Worm (Caenorhabditis elegans) whole organism, early embryonic: ENCODE data around the gene Y17G9B.5.

Experiments
- B0310.2 ChIP-seq: sonication (generic microtip); optimal IDR thresholded peaks from 2 replicates; lab custom pipeline; 2016; ENCODE audit warnings: mild to moderate bottlenecking, missing genetic modification characterization, missing compliant biosample characterization
- F13C5.2 ChIP-seq: sonication (generic microtip); optimal IDR thresholded peaks from 2 replicates; lab custom pipeline; 2017; ENCODE audit warnings: mild to moderate bottlenecking, missing genetic modification characterization, inconsistent platforms, missing compliant biosample characterization
- aly-1 ChIP-seq: sonication (generic microtip); optimal IDR thresholded peaks from 2 replicates; lab custom pipeline; 2016; ENCODE audit warnings: missing genetic modification characterization, missing compliant biosample characterization
- ama-1 ChIP-seq: fragments of 150-350 bp; optimal IDR thresholded peaks from 2 replicates; lab custom pipeline; 2014
- ceh-13 ChIP-seq: fragments of 200-800 bp; sonication (Bioruptor generic); optimal IDR thresholded peaks from 2 replicates; lab custom pipeline; 2018; ENCODE audit warnings: mild to moderate bottlenecking, missing genetic modification characterization, missing compliant biosample characterization
- ceh-36 ChIP-seq: sonication (generic microtip); optimal IDR thresholded peaks from 2 replicates; lab custom pipeline; 2016; ENCODE audit warnings: missing genetic modification characterization, inconsistent platforms, missing compliant biosample characterization
- ets-7 ChIP-seq: sonication (generic microtip); optimal IDR thresholded peaks from 2 replicates; lab custom pipeline; 2016; ENCODE audit warnings: missing genotype, missing genetic modification characterization, missing compliant biosample characterization
- flt-1 ChIP-seq: fragments of 200-800 bp; sonication (Bioruptor generic); IDR thresholded peaks from 2 replicates; pipeline ENCODE4 v1.3.6; 2022; ENCODE audit warnings: missing genetic modification characterization, missing compliant biosample characterization
- hmbx-1 ChIP-seq: sonication (generic microtip); optimal IDR thresholded peaks from 2 replicates; lab custom pipeline; 2016; ENCODE audit warnings: mild to moderate bottlenecking, missing genetic modification characterization, missing compliant biosample characterization
- hmg-4 ChIP-seq: fragments of 200-800 bp; sonication (Bioruptor generic); optimal IDR thresholded peaks from 2 replicates; lab custom pipeline; 2018; ENCODE audit warnings: mild to moderate bottlenecking, missing genetic modification characterization, missing compliant biosample characterization
- hnd-1 ChIP-seq: sonication (generic microtip); optimal IDR thresholded peaks from 2 replicates; lab custom pipeline; 2016; ENCODE audit warnings: missing genetic modification characterization, missing compliant biosample characterization
- pes-1 ChIP-seq: fragments of 200-800 bp; sonication (Bioruptor generic); IDR thresholded peaks from 2 replicates; pipeline ENCODE4 v1.3.6; 2022; ENCODE audit warnings: missing genetic modification reagents, missing genetic modification characterization, missing compliant biosample characterization
- scrt-1 ChIP-seq: fragments of 200-800 bp; sonication (Bioruptor generic); IDR thresholded peaks from 2 replicates; pipeline ENCODE4 v1.3.6; 2022; ENCODE audit warnings: missing genetic modification characterization, missing compliant biosample characterization
- sea-1 ChIP-seq: fragments of 200-800 bp; sonication (Bioruptor generic); conservative IDR thresholded peaks from 2 replicates; pipeline ENCODE4 v1.3.6; 2022; ENCODE audit warnings: missing genetic modification characterization, missing compliant biosample characterization
- tbx-11 ChIP-seq: fragments of 200-800 bp; sonication (Bioruptor generic); IDR thresholded peaks from 2 replicates; pipeline ENCODE4 v1.3.6; 2022; ENCODE audit warnings: missing genetic modification characterization, missing compliant biosample characterization
- tbx-37 ChIP-seq: fragments of 200-800 bp; sonication (Bioruptor generic); conservative IDR thresholded peaks from 2 replicates; pipeline ENCODE4 v1.3.6; 2022; ENCODE audit warnings: missing genetic modification reagents, missing genetic modification characterization, missing compliant biosample characterization
- tra-4 ChIP-seq: sonication (generic microtip); optimal IDR thresholded peaks from 2 replicates; lab custom pipeline; 2017; ENCODE audit warnings: missing genetic modification characterization, missing compliant biosample characterization

Gene Y17G9B.5

DNA sequence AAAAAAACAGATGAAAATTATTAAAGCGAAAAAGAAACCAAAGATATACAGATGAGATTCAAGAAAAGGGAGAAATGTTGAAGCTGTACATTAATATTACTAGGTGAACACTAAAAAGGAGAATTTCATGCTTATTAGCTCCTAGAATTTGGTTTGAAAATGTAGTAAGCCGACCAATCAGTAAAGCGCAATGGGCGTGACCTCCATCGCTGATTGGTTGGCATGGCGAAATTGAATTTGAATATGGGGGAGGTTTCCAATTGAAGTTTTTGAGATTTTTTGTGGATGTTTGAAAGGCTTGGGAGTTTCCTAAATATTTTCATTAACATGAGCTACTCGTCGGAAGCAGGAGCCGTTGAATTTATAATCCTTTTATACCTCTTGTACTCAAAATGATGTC is 26.5 kb downstream of the Y17G9B.5 start:
- TF ChIP-seq B0310.2 (tag; lab: Kevin White, UChicago) (no peak), scrt-1 (no peak), sea-1 (GFP tag; lab: Robert Waterston, UW) (no peak), ceh-13 (no peak), hmbx-1 (tag; lab: Kevin White, UChicago) (no peak), hnd-1 (tag; lab: Kevin White, UChicago) (no peak), tra-4 (tag; lab: Kevin White, UChicago) (no peak), hmg-4 (GFP tag; lab: Kevin White, UChicago) (no peak), tbx-37 (GFP tag; lab: Robert Waterston, UW) (no peak), ceh-36 (tag; lab: Kevin White, UChicago) (no peak)

DNA sequence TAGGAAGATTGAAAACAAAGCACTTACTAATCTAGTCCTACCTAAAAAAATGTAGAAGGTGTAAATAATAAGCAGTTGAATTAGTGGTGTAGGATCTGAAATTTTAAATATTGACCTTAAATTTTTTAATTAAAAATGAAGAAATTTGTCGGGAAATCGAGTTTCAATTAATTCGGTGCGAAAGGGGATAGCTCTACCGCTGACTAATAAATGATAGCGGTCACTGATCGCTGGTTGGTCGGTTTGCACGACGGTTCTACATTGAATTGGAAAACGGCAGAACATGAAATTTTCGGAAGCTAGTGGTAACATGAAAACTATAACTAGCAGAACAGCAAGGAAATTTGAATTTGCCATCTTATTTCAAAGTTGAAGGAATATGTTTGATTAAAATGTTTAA is 30.1 kb downstream of the Y17G9B.5 start, which contains the start of gene set-15:
TSS of gene set-15 (minus strand) at position 101 of the 400 bp plus-strand sequence.
- TF ChIP-seq hmg-4 (GFP tag; lab: Kevin White, UChicago) (no peak), tbx-37 (GFP tag; lab: Robert Waterston, UW) (no peak), sea-1 (GFP tag; lab: Robert Waterston, UW) (no peak), ama-1 (no peak)

DNA sequence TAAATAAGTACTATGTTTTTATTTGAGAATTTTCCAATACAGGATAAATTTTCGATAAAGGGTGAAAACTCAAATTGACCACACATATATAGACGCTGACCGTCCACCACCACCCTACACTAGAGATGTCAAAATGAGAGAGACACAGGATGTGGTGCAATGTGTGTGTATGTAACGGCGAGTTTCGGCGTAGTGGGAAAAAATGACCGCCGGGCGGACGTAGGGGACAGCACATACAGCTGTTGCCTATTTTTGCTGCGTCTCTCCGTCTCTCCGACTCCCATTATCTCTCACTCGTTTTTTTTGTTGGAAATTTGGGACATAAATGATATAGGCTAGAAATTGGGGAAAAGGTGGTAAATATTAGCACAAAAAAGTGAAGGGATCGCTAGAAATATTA is 31.1 kb downstream of the Y17G9B.5 start:
- TF ChIP-seq hmg-4 (GFP tag; lab: Kevin White, UChicago): peak; percentile 55
- TF ChIP-seq flt-1 (GFP tag; lab: Robert Waterston, UW): no peak
- no peak for TF ChIP-seq ceh-13
- TF ChIP-seq B0310.2 (tag; lab: Kevin White, UChicago): no peak
- TF ChIP-seq F13C5.2: peak; percentile 18

DNA sequence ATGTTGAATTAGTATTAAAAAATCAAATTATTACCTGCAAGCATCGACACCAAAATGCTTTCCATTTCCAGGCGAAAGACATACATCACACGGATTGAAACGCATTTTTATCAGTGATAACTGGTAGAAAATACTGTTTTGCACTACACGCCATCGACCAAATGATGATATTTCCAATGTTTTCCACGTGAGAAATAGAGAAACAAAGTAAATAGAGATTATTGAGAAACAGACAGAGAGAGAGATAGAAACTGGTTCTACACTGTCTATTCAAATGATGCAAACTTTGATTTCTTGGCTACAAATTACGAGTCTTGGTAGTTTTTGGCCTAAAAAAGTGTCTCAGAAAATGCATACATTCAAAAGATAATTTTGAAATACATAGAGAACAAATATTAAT is 38.3 kb downstream of the Y17G9B.5 start, which contains the start of gene nhr-104:
TSS of gene nhr-104 (minus strand) at position 361 of the 400 bp plus-strand sequence.
- TF ChIP-seq ceh-36 (tag; lab: Kevin White, UChicago): no peak
- no peak for TF ChIP-seq aly-1 (tag; lab: Kevin White, UChicago)
- no peak for TF ChIP-seq ets-7 (tag; lab: Kevin White, UChicago)
- TF ChIP-seq pes-1 (GFP tag; lab: Robert Waterston, UW): no peak
- no peak for TF ChIP-seq hmg-4 (GFP tag; lab: Kevin White, UChicago)
- no peak for TF ChIP-seq tbx-11 (GFP tag; lab: Robert Waterston, UW)
- no peak for TF ChIP-seq B0310.2 (tag; lab: Kevin White, UChicago)
- TF ChIP-seq tra-4 (tag; lab: Kevin White, UChicago): no peak
- no peak for TF ChIP-seq sea-1 (GFP tag; lab: Robert Waterston, UW)
- TF ChIP-seq tbx-37 (GFP tag; lab: Robert Waterston, UW): no peak
- no peak for TF ChIP-seq scrt-1
- TF ChIP-seq flt-1 (GFP tag; lab: Robert Waterston, UW): no peak
- no peak for TF ChIP-seq ama-1
- TF ChIP-seq ceh-13: no peak
- TF ChIP-seq hnd-1 (tag; lab: Kevin White, UChicago): no peak
- TF ChIP-seq F13C5.2: no peak
- TF ChIP-seq hmbx-1 (tag; lab: Kevin White, UChicago): no peak

DNA sequence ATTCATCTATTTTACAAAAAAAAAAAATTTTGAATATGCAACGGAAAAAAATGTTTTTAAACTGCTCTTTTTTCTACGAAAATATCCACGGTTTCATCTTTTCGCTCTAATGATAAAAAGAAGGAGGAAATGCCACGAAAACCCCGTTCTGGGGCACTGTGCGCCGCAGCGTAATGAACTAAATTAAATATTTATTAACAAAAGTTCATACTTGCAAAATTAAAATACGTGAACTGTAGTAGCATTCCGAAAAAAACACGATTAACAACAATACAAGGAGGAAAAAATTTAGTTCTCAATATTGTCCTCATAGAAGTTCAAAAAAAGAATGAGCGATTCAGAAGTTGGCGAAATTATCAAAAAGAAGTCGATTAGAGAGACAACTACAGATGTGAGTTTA is 39.4 kb downstream of the Y17G9B.5 start, which contains the start of gene R11E3.1:
TSS of gene R11E3.1 (plus strand) at position 301 of the 400 bp plus-strand sequence.
- TF ChIP-seq hmg-4 (GFP tag; lab: Kevin White, UChicago): no peak
- no peak for TF ChIP-seq tbx-37 (GFP tag; lab: Robert Waterston, UW)

DNA sequence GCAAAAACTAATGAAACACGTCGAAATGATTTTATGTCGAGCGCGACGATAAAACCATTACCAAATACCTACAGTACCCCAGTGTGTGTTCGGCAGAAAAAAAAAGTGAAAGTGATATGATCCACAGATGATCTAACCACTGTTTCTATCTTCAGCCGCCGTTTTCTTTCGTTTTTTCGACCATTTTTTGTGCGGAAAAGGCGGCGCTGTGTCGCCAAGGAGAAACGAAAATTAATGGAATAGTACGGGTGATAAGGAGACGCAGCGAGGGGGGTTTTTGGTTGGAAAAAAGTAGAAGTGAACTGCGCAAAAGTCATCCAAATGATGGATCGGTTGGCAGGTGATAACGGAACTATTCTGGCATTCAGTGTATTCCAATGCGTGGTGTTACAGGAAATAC is 45.1 kb downstream of the Y17G9B.5 start:
- TF ChIP-seq tra-4 (tag; lab: Kevin White, UChicago): no peak
- TF ChIP-seq ceh-13: no peak
- TF ChIP-seq flt-1 (GFP tag; lab: Robert Waterston, UW): no peak
- TF ChIP-seq tbx-11 (GFP tag; lab: Robert Waterston, UW): no peak
- no peak for TF ChIP-seq ets-7 (tag; lab: Kevin White, UChicago)
- no peak for TF ChIP-seq ceh-36 (tag; lab: Kevin White, UChicago)
- TF ChIP-seq sea-1 (GFP tag; lab: Robert Waterston, UW): no peak
- no peak for TF ChIP-seq hnd-1 (tag; lab: Kevin White, UChicago)
- TF ChIP-seq B0310.2 (tag; lab: Kevin White, UChicago): no peak
- no peak for TF ChIP-seq scrt-1
- TF ChIP-seq ama-1: no peak
- TF ChIP-seq F13C5.2: no peak
- no peak for TF ChIP-seq hmbx-1 (tag; lab: Kevin White, UChicago)
- no peak for TF ChIP-seq hmg-4 (GFP tag; lab: Kevin White, UChicago)
- TF ChIP-seq aly-1 (tag; lab: Kevin White, UChicago): no peak
- TF ChIP-seq tbx-37 (GFP tag; lab: Robert Waterston, UW): no peak
- no peak for TF ChIP-seq pes-1 (GFP tag; lab: Robert Waterston, UW)

DNA sequence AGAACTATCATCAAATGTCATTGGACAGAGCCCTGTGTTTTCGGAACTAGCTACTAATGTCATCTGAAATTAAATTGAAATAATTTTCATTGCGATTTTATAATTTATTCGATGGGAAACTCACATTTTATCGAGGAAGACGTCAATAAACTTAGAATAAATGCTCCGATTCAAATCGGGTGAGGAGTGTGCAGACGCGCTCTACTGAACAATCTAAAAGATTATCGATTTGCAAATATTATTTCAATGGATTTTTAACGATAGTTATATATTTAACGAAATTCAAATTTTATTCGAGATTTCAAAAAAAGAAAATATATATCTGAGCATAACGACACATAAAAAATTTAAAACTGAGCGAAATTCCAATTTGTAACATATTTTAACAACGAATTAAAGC is 49.1 kb downstream of the Y17G9B.5 start, which contains the start of gene eor-1:
TSS of gene eor-1 (minus strand) at position 65 of the 400 bp plus-strand sequence.
- no peak for TF ChIP-seq pes-1 (GFP tag; lab: Robert Waterston, UW)
- no peak for TF ChIP-seq ets-7 (tag; lab: Kevin White, UChicago)
- no peak for TF ChIP-seq hmg-4 (GFP tag; lab: Kevin White, UChicago)
- TF ChIP-seq F13C5.2: no peak
- no peak for TF ChIP-seq ceh-36 (tag; lab: Kevin White, UChicago)
- TF ChIP-seq aly-1 (tag; lab: Kevin White, UChicago): no peak
- TF ChIP-seq hmbx-1 (tag; lab: Kevin White, UChicago): no peak
- no peak for TF ChIP-seq B0310.2 (tag; lab: Kevin White, UChicago)
- no peak for TF ChIP-seq tra-4 (tag; lab: Kevin White, UChicago)
- TF ChIP-seq scrt-1: no peak
- TF ChIP-seq tbx-11 (GFP tag; lab: Robert Waterston, UW): no peak
- TF ChIP-seq ceh-13: no peak
- no peak for TF ChIP-seq hnd-1 (tag; lab: Kevin White, UChicago)
- TF ChIP-seq sea-1 (GFP tag; lab: Robert Waterston, UW): no peak
